Worm (Caenorhabditis elegans): ENCODE results near the gene uev-2.

The uev-2 gene

ce11 chrIII:5552072-5552667 is 30.8 kb upstream of the uev-2 start, which contains the start of gene F09F7.6:
Gene F09F7.6 (minus strand): TSS chrIII:5552135.
- TF ChIP-seq snpc-4 (tag; optimal IDR thresholded peaks at IDR 0.05) (no peak), unc-39 (tag; optimal IDR thresholded peaks at IDR 0.05) (no peak), Y75B8A.6 (GFP tag; IDR thresholded peaks at IDR 0.05) (no peak), mxl-2 (GFP tag; conservative IDR thresholded peaks at IDR 0.05) (no peak), hif-1 (tag; optimal IDR thresholded peaks at IDR 0.05) (peak in 1 of 2 experiments; percentile 49), ceh-44 (GFP tag; IDR thresholded peaks at IDR 0.05) (no peak), aha-1 (tag) (peak; percentile 89), tra-1 (GFP tag; IDR thresholded peaks at IDR 0.05) (peak; percentile 74), zag-1 (tag; optimal IDR thresholded peaks at IDR 0.05) (no peak), ces-1 (GFP tag; optimal IDR thresholded peaks at IDR 0.05) (no peak), nhr-48 (tag; optimal IDR thresholded peaks at IDR 0.05) (peak; percentile 33), nhr-10 (tag; optimal IDR thresholded peaks at IDR 0.05) (peak; percentile 2), dmd-6 (GFP tag; IDR thresholded peaks at IDR 0.05) (peak; percentile 81), fos-1 (tag; optimal IDR thresholded peaks at IDR 0.05) (no peak), Y5F2A.4 (GFP tag; optimal IDR thresholded peaks at IDR 0.05) (no peak), mes-2 (tag; optimal IDR thresholded peaks at IDR 0.05; ENCODE audit: poor library complexity, severe bottlenecking) (peak; percentile 21), dpl-1 (GFP tag; optimal IDR thresholded peaks at IDR 0.05) (no peak), R02D3.7 (tag; optimal IDR thresholded peaks at IDR 0.05) (no peak), hlh-30 (tag; optimal IDR thresholded peaks at IDR 0.05; ENCODE audit: insufficient read depth) (peak; percentile 92), ama-1 (optimal IDR thresholded peaks at IDR 0.05) (peak; percentile 92), skn-1 (tag; optimal IDR thresholded peaks at IDR 0.05) (no peak), lir-3 (tag; optimal IDR thresholded peaks at IDR 0.05) (no peak), ceh-20 (GFP tag; IDR thresholded peaks at IDR 0.05) (peak; percentile 59; the same call in 1 of the 2 replicates), zfp-2 (tag; optimal IDR thresholded peaks at IDR 0.05) (no peak), zfp-3 (GFP tag; conservative IDR thresholded peaks at IDR 0.05) (no peak), hlh-11 (tag; optimal IDR thresholded peaks at IDR 0.05) (peak; percentile 94), T20F7.1 (GFP tag; optimal IDR thresholded peaks at IDR 0.05) (peak; percentile 9), lin-15B (tag; optimal IDR thresholded peaks at IDR 0.05) (no peak), lsy-2 (tag; optimal IDR thresholded peaks at IDR 0.05) (peak in 1 of 2 experiments; percentile 69), ZK546.5 (tag; optimal IDR thresholded peaks at IDR 0.05) (no peak), ztf-11 (tag; optimal IDR thresholded peaks at IDR 0.05) (no peak), nhr-102 (tag; optimal IDR thresholded peaks at IDR 0.05) (peak; percentile 24), ztf-7 (tag; optimal IDR thresholded peaks at IDR 0.05) (peak; percentile 13), madf-9 (GFP tag; conservative IDR thresholded peaks at IDR 0.05) (no peak), nhr-77 (tag; optimal IDR thresholded peaks at IDR 0.05) (peak; percentile 84), mep-1 (tag; optimal IDR thresholded peaks at IDR 0.05) (peak; percentile 71), dve-1 (tag; optimal IDR thresholded peaks at IDR 0.05; ENCODE audit: insufficient read depth) (peak; percentile 96), daf-8 (GFP tag; IDR thresholded peaks at IDR 0.05) (no peak), F26F4.8 (GFP tag; conservative IDR thresholded peaks at IDR 0.05) (no peak), unc-62 (GFP tag; optimal IDR thresholded peaks at IDR 0.05 in 1 of 2) (peak in 1 of 2 experiments; percentile 96), unc-62 (tag; optimal IDR thresholded peaks at IDR 0.05) (no peak), nhr-11 (tag; optimal IDR thresholded peaks at IDR 0.05) (peak; percentile 67), mxl-3 (GFP tag; optimal IDR thresholded peaks at IDR 0.05) (peak; percentile 68), daf-16 (GFP tag; optimal IDR thresholded peaks at IDR 0.05) (peak; percentile 77 to 80), daf-16 (tag; optimal IDR thresholded peaks at IDR 0.05) (peak; percentile 93), cey-2 (tag; optimal IDR thresholded peaks at IDR 0.05; ENCODE audit: borderline replicate concordance, insufficient read depth) (no peak), nhr-6 (tag; optimal IDR thresholded peaks at IDR 0.05) (peak; percentile 38), rbr-2 (tag; optimal IDR thresholded peaks at IDR 0.05) (no peak), nhr-42 (GFP tag; IDR thresholded peaks at IDR 0.05) (no peak), tag-97 (GFP tag; IDR thresholded peaks at IDR 0.05) (no peak), sdz-12 (GFP tag; optimal IDR thresholded peaks at IDR 0.05) (no peak), mdl-1 (tag; optimal IDR thresholded peaks at IDR 0.05) (peak; percentile 82 to 94)
